Fruit fly (Drosophila melanogaster) whole organism, wandering third instar larva: Measurements from ENCODE around the gene CG6481.

Source experiments
- Abd-B ChIP-seq: fragments of >200 bp; optimal IDR thresholded peaks from 2 replicates; lab custom pipeline; 2017; ENCODE audit warnings: missing biosample characterization, missing genetic modification characterization
- CG32264 ChIP-seq: fragments of 200-800 bp; sonication (Bioruptor generic); optimal IDR thresholded peaks from 2 replicates; lab custom pipeline; 2016; ENCODE audit warnings: missing biosample characterization, missing genetic modification characterization
- CG9705 ChIP-seq: fragments of 200-800 bp; sonication (Bioruptor generic); optimal IDR thresholded peaks from 2 replicates; lab custom pipeline; 2018; ENCODE audit warnings: missing biosample characterization, mild to moderate bottlenecking, missing genetic modification characterization
- CrebA ChIP-seq: fragments of 200-800 bp; sonication (Bioruptor generic); optimal IDR thresholded peaks from 2 replicates; lab custom pipeline; 2016; ENCODE audit warnings: missing biosample characterization, mild to moderate bottlenecking, missing genetic modification characterization, borderline replicate concordance
- Dfd ChIP-seq: fragments of >200 bp; optimal IDR thresholded peaks from 2 replicates; lab custom pipeline; 2017; ENCODE audit warnings: missing biosample characterization, missing genetic modification characterization
- Dif ChIP-seq: fragments of 200-275, 200-300 bp; sonication (Bioruptor generic); optimal IDR thresholded peaks from 2 replicates; lab custom pipeline; 2018; ENCODE audit warnings: missing biosample characterization, missing genetic modification characterization; ENCODE audit not compliant: partially characterized antibody
- HLH106 ChIP-seq: fragments of 200-800 bp; optimal IDR thresholded peaks from 3 replicates; lab custom pipeline; 2019; ENCODE audit warnings: missing biosample characterization, mild to moderate bottlenecking, missing genetic modification characterization, moderate library complexity
- Hnf4 ChIP-seq: fragments of 200-800 bp; sonication (Bioruptor generic); optimal IDR thresholded peaks from 2 replicates; lab custom pipeline; 2016; ENCODE audit warnings: missing biosample characterization, mild to moderate bottlenecking, missing genetic modification characterization
- Hr78 ChIP-seq: fragments of >200 bp; optimal IDR thresholded peaks from 2 replicates; lab custom pipeline; 2017; ENCODE audit warnings: missing biosample characterization, missing genetic modification characterization
- Hr83 ChIP-seq: fragments of 200-300 bp; sonication (Bioruptor generic); optimal IDR thresholded peaks from 2 replicates; lab custom pipeline; 2016; ENCODE audit warnings: missing biosample characterization, mild to moderate bottlenecking, missing genetic modification characterization, moderate library complexity; ENCODE audit not compliant: poor library complexity, severe bottlenecking
- Jra ChIP-seq: sonication (Bioruptor generic); optimal IDR thresholded peaks from 2 replicates; lab custom pipeline; 2016; ENCODE audit warnings: missing biosample characterization, missing genetic modification characterization
- Mio ChIP-seq: sonication (Bioruptor generic); optimal IDR thresholded peaks from 2 replicates; lab custom pipeline; 2016; ENCODE audit warnings: missing biosample characterization, missing genetic modification characterization
- Myc ChIP-seq: fragments of >200 bp; optimal IDR thresholded peaks from 2 replicates; lab custom pipeline; 2017
- N ChIP-seq: fragments of >200 bp; optimal IDR thresholded peaks from 2 replicates; lab custom pipeline; 2018; ENCODE audit warnings: missing biosample characterization, missing external identifiers, missing genetic modification characterization
- OdsH ChIP-seq: fragments of 200-800 bp; sonication (Bioruptor generic); optimal IDR thresholded peaks from 2 replicates; lab custom pipeline; 2016; ENCODE audit warnings: missing biosample characterization, mild to moderate bottlenecking, missing genetic modification characterization
- Sp1 ChIP-seq: fragments of 200-800 bp; sonication (Bioruptor generic); optimal IDR thresholded peaks from 3 replicates; lab custom pipeline; 2019; ENCODE audit warnings: missing biosample characterization, mild to moderate bottlenecking, missing genetic modification characterization, moderate library complexity
- Vsx2 ChIP-seq: fragments of 200-300, 225-300 bp; sonication (Bioruptor generic); optimal IDR thresholded peaks from 2 replicates; lab custom pipeline; 2018; ENCODE audit warnings: missing biosample characterization, missing genetic modification characterization; ENCODE audit not compliant: partially characterized antibody
- br ChIP-seq: fragments of 200-800 bp; sonication (Bioruptor generic); optimal IDR thresholded peaks from 2 replicates; lab custom pipeline; 2016; ENCODE audit warnings: missing biosample characterization, missing genetic modification characterization
- brk ChIP-seq: fragments of 200-800 bp; sonication (Bioruptor generic); optimal IDR thresholded peaks from 2 replicates; lab custom pipeline; 2016; ENCODE audit warnings: missing biosample characterization, mild to moderate bottlenecking, missing genetic modification characterization
- dl ChIP-seq, 2 experiments: fragments of 175-275, 200-275 bp in 1 of 2; fragments of 200-275 bp in 1 of 2; sonication (Bioruptor generic); optimal IDR thresholded peaks; lab custom pipeline; 2018; ENCODE audit warnings: mild to moderate bottlenecking in 2 of 2, missing biosample characterization in 2 of 2, missing genetic modification characterization in 2 of 2, moderate library complexity in 2 of 2; ENCODE audit not compliant: partially characterized antibody in 2 of 2, insufficient read depth in 1 of 2
- dmrt93B ChIP-seq: fragments of 200-800 bp; sonication (Bioruptor generic); optimal IDR thresholded peaks from 2 replicates; lab custom pipeline; 2018; ENCODE audit warnings: missing biosample characterization, mild to moderate bottlenecking, missing genetic modification characterization
- dsf ChIP-seq: sonication (Bioruptor generic); optimal IDR thresholded peaks from 2 replicates; lab custom pipeline; 2016; ENCODE audit warnings: missing biosample characterization, missing genetic modification characterization, borderline replicate concordance
- ey ChIP-seq: fragments of 200-800 bp; sonication (Bioruptor generic); optimal IDR thresholded peaks from 2 replicates; lab custom pipeline; 2016; ENCODE audit warnings: missing biosample characterization, missing genetic modification characterization
- foxo ChIP-seq, 2 experiments: fragments of 200-800 bp; sonication (Bioruptor generic); optimal IDR thresholded peaks; 2 replicates in 1 of 2; 3 replicates in 1 of 2; lab custom pipeline; 2016 to 2017; ENCODE audit warnings: missing biosample characterization in 2 of 2, missing genetic modification characterization in 2 of 2
- fru ChIP-seq: fragments of 200-800 bp; sonication (Bioruptor generic); optimal IDR thresholded peaks from 3 replicates; lab custom pipeline; 2016; ENCODE audit warnings: missing biosample characterization, mild to moderate bottlenecking, missing genetic modification characterization
- h ChIP-seq: fragments of 200-800 bp; sonication (Bioruptor generic); optimal IDR thresholded peaks from 3 replicates; lab custom pipeline; 2016; ENCODE audit warnings: missing biosample characterization, mild to moderate bottlenecking, missing genetic modification characterization
- jim ChIP-seq: fragments of 175-275, 200-325 bp; sonication (Bioruptor generic); optimal IDR thresholded peaks from 2 replicates; lab custom pipeline; 2016; ENCODE audit warnings: missing biosample characterization, mild to moderate bottlenecking, missing genetic modification characterization
- lola ChIP-seq: fragments of >200 bp; optimal IDR thresholded peaks from 2 replicates; lab custom pipeline; 2017; ENCODE audit warnings: missing biosample characterization, missing genetic modification characterization
- pan ChIP-seq: fragments of >200 bp; optimal IDR thresholded peaks from 2 replicates; lab custom pipeline; 2017
- psq ChIP-seq: fragments of 200-800 bp; sonication (Bioruptor generic); optimal IDR thresholded peaks from 3 replicates; lab custom pipeline; 2017; ENCODE audit warnings: missing biosample characterization, mild to moderate bottlenecking, missing genetic modification characterization, moderate library complexity
- rgr ChIP-seq: fragments of 200-800 bp; sonication (Bioruptor generic); optimal IDR thresholded peaks from 3 replicates; lab custom pipeline; 2016; ENCODE audit warnings: missing biosample characterization, mild to moderate bottlenecking, missing genetic modification characterization
- sage ChIP-seq: fragments of 200-800 bp; sonication (Bioruptor generic); optimal IDR thresholded peaks from 2 replicates; lab custom pipeline; 2016; ENCODE audit warnings: missing biosample characterization, mild to moderate bottlenecking, missing genetic modification characterization
- sv ChIP-seq: fragments of 200-800 bp; sonication (Bioruptor generic); optimal IDR thresholded peaks from 3 replicates; lab custom pipeline; 2016; ENCODE audit warnings: missing biosample characterization, missing genetic modification characterization
- woc ChIP-seq: sonication (Bioruptor generic); optimal IDR thresholded peaks from 2 replicates; lab custom pipeline; 2016; ENCODE audit warnings: missing biosample characterization, mild to moderate bottlenecking, missing genetic modification characterization

Gene CG6481

dm6 chrX:18522395-18523104 lies at the start of gene CG6481:
TSS of gene CG6481 (minus strand) at chrX:18522445.
- peak in 1 of 2 experiments; percentile 2 for TF ChIP-seq foxo (GFP tag; optimal IDR thresholded peaks at IDR 0.05; lab: Kevin White, UChicago)
- TF ChIP-seq Dif (GFP tag; lab: Kevin White, UChicago), result no peak
- TF ChIP-seq ey (GFP tag; lab: Kevin White, UChicago), result peak; percentile 33

- TF ChIP-seq Mio (GFP tag; lab: Kevin White, UChicago), result no peak
- no peak for TF ChIP-seq dsf (GFP tag; lab: Kevin White, UChicago)
- no peak for TF ChIP-seq CG32264 (GFP tag; lab: Kevin White, UChicago)
- TF ChIP-seq N (GFP tag; lab: Kevin White, UChicago), result no peak
- no peak for TF ChIP-seq Vsx2 (GFP tag; lab: Kevin White, UChicago)
- TF ChIP-seq pan, result no peak
- no peak for TF ChIP-seq dmrt93B (GFP tag; lab: Kevin White, UChicago)
- TF ChIP-seq rgr (GFP tag; lab: Kevin White, UChicago), result no peak
- no peak for TF ChIP-seq sv
- no peak for TF ChIP-seq Abd-B (GFP tag; lab: Kevin White, UChicago)
- no peak for TF ChIP-seq dl (GFP tag; optimal IDR thresholded peaks at IDR 0.05; lab: Kevin White, UChicago; ENCODE audit: insufficient read depth in 1 of 2, partially characterized antibody in 2 of 2)
- TF ChIP-seq CrebA (GFP tag; lab: Kevin White, UChicago), result no peak
- no peak for TF ChIP-seq Jra (GFP tag; lab: Kevin White, UChicago)
- TF ChIP-seq Hr78, result no peak
- TF ChIP-seq woc (GFP tag; lab: Kevin White, UChicago), result peak; percentile 1
- TF ChIP-seq lola, result no peak
- no peak for TF ChIP-seq h
- TF ChIP-seq br (GFP tag; lab: Kevin White, UChicago), result no peak
- TF ChIP-seq OdsH (GFP tag; lab: Kevin White, UChicago), result no peak
- TF ChIP-seq jim, result no peak
- peak; percentile 23 for TF ChIP-seq fru
- no peak for TF ChIP-seq Dfd (GFP tag; lab: Kevin White, UChicago)
- TF ChIP-seq psq, result no peak
- peak; percentile 37 for TF ChIP-seq Hnf4 (GFP tag; lab: Kevin White, UChicago)
- no peak for TF ChIP-seq foxo (GFP tag; optimal IDR thresholded peaks at IDR 0.05; lab: Kevin White, UChicago)
- no peak for TF ChIP-seq sage (GFP tag; lab: Kevin White, UChicago)
- TF ChIP-seq Hr83 (GFP tag; lab: Kevin White, UChicago), result no peak
- TF ChIP-seq CG9705, result no peak
- no peak for TF ChIP-seq brk (GFP tag; lab: Kevin White, UChicago)
- no peak for TF ChIP-seq HLH106 (tag; lab: Kevin White, UChicago)
- no peak for TF ChIP-seq ey (GFP tag; lab: Kevin White, UChicago)
- TF ChIP-seq Sp1 (GFP tag; lab: Kevin White, UChicago), result no peak
- TF ChIP-seq Dif (GFP tag; lab: Kevin White, UChicago), result no peak
- TF ChIP-seq Myc (lab: Kevin White, UChicago), result peak; percentile 27
Observed at dm6 chrX:18565630-18566319, 43.5 kb upstream of the CG6481 start.

- TF ChIP-seq Hr78, result no peak
- TF ChIP-seq lola, result no peak
- peak in 1 of 2 experiments; percentile 16 for TF ChIP-seq foxo (GFP tag; optimal IDR thresholded peaks at IDR 0.05; lab: Kevin White, UChicago)
- peak; percentile 4 for TF ChIP-seq OdsH (GFP tag; lab: Kevin White, UChicago)
- TF ChIP-seq Hnf4 (GFP tag; lab: Kevin White, UChicago), result no peak
Observed at dm6 chrX:18564984-18565383, 42.7 kb upstream of the CG6481 start.
